Worm (Caenorhabditis elegans): ENCODE data around the gene ced-11.

- no peak for TF ChIP-seq F23B12.7 (tag; optimal IDR thresholded peaks at IDR 0.05; ENCODE audit: insufficient read depth)
- no peak for TF ChIP-seq pbrm-1 (GFP tag; IDR thresholded peaks at IDR 0.05)
- TF ChIP-seq bed-2 (GFP tag; IDR thresholded peaks at IDR 0.05): no peak
Measured at ce11 chrIII:9138601-9139000, 19.2 kb downstream of the ced-11 start, which contains the start of gene ZK512.7.
